Fruit fly (Drosophila melanogaster): Measurements from ENCODE around the gene CG34150.
A peak's percentile ranks its signal among the peaks of the same experiment; 100 is the strongest.

CG34150 gene

DNA sequence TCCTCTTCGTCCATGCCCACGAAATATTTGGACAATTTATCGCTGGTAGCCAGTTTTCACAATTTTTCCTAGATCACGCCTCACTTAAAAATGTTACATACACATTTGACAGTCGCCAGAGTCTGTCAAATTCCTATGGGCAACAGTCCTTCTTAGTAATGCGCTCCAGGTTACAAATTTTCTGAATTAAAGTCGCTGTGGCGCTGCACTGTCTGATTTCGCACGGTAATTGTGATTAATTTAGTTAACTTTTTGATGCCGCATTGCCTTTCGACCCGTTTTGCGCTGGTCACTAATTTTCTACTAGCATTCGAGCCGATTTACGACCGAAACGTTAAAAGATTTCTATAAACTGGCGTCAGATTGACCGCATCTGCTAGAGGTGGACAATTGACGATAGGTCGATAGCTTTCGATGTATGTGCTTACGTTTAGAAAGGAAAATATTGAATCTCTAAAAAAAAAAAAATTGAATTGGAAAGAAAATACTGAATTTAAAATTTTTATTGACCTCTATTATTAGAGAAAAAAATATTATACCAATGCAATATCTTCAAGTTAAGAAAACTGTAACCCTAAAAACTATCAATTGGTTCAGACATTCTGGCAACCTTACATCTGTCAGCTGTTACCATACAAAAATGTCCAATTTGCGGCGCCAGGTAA lies at the start of gene CG34150, which contains the start of gene lili (continued):
- TF ChIP-seq fd102C (GFP tag; optimal IDR thresholded peaks at IDR 0.05) (no peak), CG30403 (GFP tag; optimal IDR thresholded peaks at IDR 0.05) (peak; percentile 85), hb (GFP tag; IDR thresholded peaks at IDR 0.05; ENCODE audit: partially characterized antibody) (peak; percentile 67; the same call in 1 of the 3 replicates), zen (tag; optimal IDR thresholded peaks at IDR 0.05) (peak; percentile 54), Dip3 (GFP tag; optimal IDR thresholded peaks at IDR 0.05) (peak; percentile 65), caup (GFP tag; optimal IDR thresholded peaks at IDR 0.05; ENCODE audit: severe bottlenecking) (peak; percentile 53), CG15479 (GFP tag; optimal IDR thresholded peaks at IDR 0.05) (no peak), ci (GFP tag; IDR thresholded peaks at IDR 0.05) (peak; percentile 73), zfh1 (GFP tag; IDR thresholded peaks at IDR 0.05) (peak; percentile 74; the same call in 2 of the 3 replicates), CG14050 (GFP tag; IDR thresholded peaks at IDR 0.05) (peak; percentile 48; the same call in 1 of the 3 replicates), amos (GFP tag; IDR thresholded peaks at IDR 0.05; ENCODE audit: partially characterized antibody) (peak; percentile 79), CG13775 (GFP tag; optimal IDR thresholded peaks at IDR 0.05) (peak; percentile 72), shn (GFP tag; optimal IDR thresholded peaks at IDR 0.05) (peak; percentile 47), D (optimal IDR thresholded peaks at IDR 0.05) (no peak), D (GFP tag; optimal IDR thresholded peaks at IDR 0.05) (no peak), B-H2 (GFP tag; optimal IDR thresholded peaks at IDR 0.05) (peak; percentile 86), pum (GFP tag; optimal IDR thresholded peaks at IDR 0.05) (peak; percentile 61), Ets65A (GFP tag) (peak; percentile 90), bigmax (GFP tag; optimal IDR thresholded peaks at IDR 0.05) (no peak), al (GFP tag; IDR thresholded peaks at IDR 0.05) (peak; percentile 69), Xrp1 (GFP tag; IDR thresholded peaks at IDR 0.05) (peak; percentile 73; the same call in 1 of the 2 replicates), ems (GFP tag; optimal IDR thresholded peaks at IDR 0.05) (peak; percentile 70), nerfin-1 (tag; optimal IDR thresholded peaks at IDR 0.05) (peak; percentile 97), CG8944 (GFP tag; optimal IDR thresholded peaks at IDR 0.05) (peak; percentile 67), CG14860 (GFP tag; IDR thresholded peaks at IDR 0.05; ENCODE audit: partially characterized antibody) (peak; percentile 70; the same call in 2 of the 3 replicates), bowl (GFP tag; IDR thresholded peaks at IDR 0.05) (no peak), CG8924 (tag; optimal IDR thresholded peaks at IDR 0.05) (peak; percentile 75), CG12299 (tag; optimal IDR thresholded peaks at IDR 0.05) (peak; percentile 48), CG7357 (GFP tag; IDR thresholded peaks at IDR 0.05) (peak; percentile 44; the same call in 1 of the 3 replicates), CG31224 (GFP tag; IDR thresholded peaks at IDR 0.05) (peak; percentile 42; the same call in 1 of the 2 replicates), CG10321 (GFP tag; IDR thresholded peaks at IDR 0.05) (no peak), ap (GFP tag; IDR thresholded peaks at IDR 0.05) (0 out of 2 replicates have a peak, but pooled peaks have one; percentile 18), Lpt (GFP tag; optimal IDR thresholded peaks at IDR 0.05) (no peak), eve (GFP tag; optimal IDR thresholded peaks at IDR 0.05) (no peak), CG6272 (GFP tag; IDR thresholded peaks at IDR 0.05) (peak; percentile 72), CG15269 (tag; optimal IDR thresholded peaks at IDR 0.05) (peak; percentile 81), CG12391 (tag; optimal IDR thresholded peaks at IDR 0.05) (peak; percentile 93), vvl (GFP tag; IDR thresholded peaks at IDR 0.05) (peak; percentile 85), CG10654 (GFP tag; optimal IDR thresholded peaks at IDR 0.05) (peak; percentile 67), btn (GFP tag; optimal IDR thresholded peaks at IDR 0.05) (no peak), ewg (GFP tag; optimal IDR thresholded peaks at IDR 0.05) (peak; percentile 51), ken (GFP tag; IDR thresholded peaks at IDR 0.05) (peak; percentile 58; the same call in 1 of the 3 replicates), CkIIα-i1 (GFP tag; IDR thresholded peaks at IDR 0.05) (no peak), CG2120 (GFP tag; optimal IDR thresholded peaks at IDR 0.05) (peak; percentile 91), otp (GFP tag; IDR thresholded peaks at IDR 0.05) (no peak), CG10366 (GFP tag; IDR thresholded peaks at IDR 0.05) (peak; percentile 63), CG33213 (GFP tag; optimal IDR thresholded peaks at IDR 0.05) (peak; percentile 54), Myb (GFP tag; optimal IDR thresholded peaks at IDR 0.05) (peak; percentile 44), CG2202 (tag; optimal IDR thresholded peaks at IDR 0.05) (peak; percentile 32), ash1 (GFP tag; optimal IDR thresholded peaks at IDR 0.05) (no peak)

All from whole organism, embryonic.